Fruit fly (Drosophila melanogaster): Measurements from ENCODE around the gene robl37BC.

dm6 chr2L:19035013-19035412 lies 24.3 kb downstream of the robl37BC start:
- TF ChIP-seq CG8478 (optimal IDR thresholded peaks at IDR 0.05) (no peak), CTCF (optimal IDR thresholded peaks at IDR 0.05) (no peak)
